Fruit fly (Drosophila melanogaster): ENCODE data around the gene CG14421.

dm6 chrX:2943086-2943485 is 1.9 kb downstream of the CG14421 start, which contains the start of gene CG14422:
- no peak for TF ChIP-seq CG8478 (optimal IDR thresholded peaks at IDR 0.05)
- no peak for TF ChIP-seq CTCF (optimal IDR thresholded peaks at IDR 0.05)
